Fruit fly (Drosophila melanogaster): ENCODE measurements around the gene loco.

The loco gene

DNA sequence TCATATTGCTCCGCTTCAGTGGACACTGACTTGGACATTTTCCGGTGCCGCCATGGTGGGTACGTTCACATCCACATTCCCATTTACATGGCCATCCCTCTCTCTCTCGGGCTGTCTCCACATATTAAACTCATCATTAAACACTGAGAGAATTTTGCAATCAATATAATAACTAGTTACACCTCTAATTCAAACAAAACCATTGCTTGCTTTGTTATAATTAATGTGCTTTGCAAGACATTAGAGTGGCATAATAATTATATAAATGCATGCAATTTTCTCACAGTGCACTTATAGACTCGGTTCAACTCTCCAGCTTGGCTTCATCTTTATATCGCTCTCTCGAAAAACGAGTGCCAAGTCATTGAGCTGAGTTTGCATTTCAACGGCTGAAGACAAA is 14.4 kb downstream of the loco start (continued):
- TF ChIP-seq NC2β (GFP tag; optimal IDR thresholded peaks at IDR 0.05) (peak; percentile 30), chn (GFP tag; optimal IDR thresholded peaks at IDR 0.05) (peak; percentile 45), D (optimal IDR thresholded peaks at IDR 0.05) (no peak), D (GFP tag; optimal IDR thresholded peaks at IDR 0.05) (peak; percentile 49), CG13424 (tag; optimal IDR thresholded peaks at IDR 0.05) (peak; percentile 58), CG4404 (GFP tag; IDR thresholded peaks at IDR 0.05) (0 out of 2 replicates have a peak, but pooled peaks have one; percentile 35), trem (tag; optimal IDR thresholded peaks at IDR 0.05) (peak; percentile 42), Blimp-1 (GFP tag; optimal IDR thresholded peaks at IDR 0.05) (peak; percentile 72), Fer3 (tag; optimal IDR thresholded peaks at IDR 0.05) (peak; percentile 50), CG15514 (GFP tag; optimal IDR thresholded peaks at IDR 0.05) (peak; percentile 43), Mad (GFP tag; optimal IDR thresholded peaks at IDR 0.05) (peak; percentile 28), gcm2 (GFP tag; optimal IDR thresholded peaks at IDR 0.05) (no peak), maf-S (GFP tag; optimal IDR thresholded peaks at IDR 0.05) (no peak), CG17385 (GFP tag; optimal IDR thresholded peaks at IDR 0.05) (peak; percentile 56), esg (GFP tag; conservative IDR thresholded peaks at IDR 0.05) (peak; percentile 68), CG12155 (GFP tag; optimal IDR thresholded peaks at IDR 0.05) (peak; percentile 43), CG9727 (GFP tag; optimal IDR thresholded peaks at IDR 0.05) (peak; percentile 42), Neu2 (GFP tag; optimal IDR thresholded peaks at IDR 0.05; ENCODE audit: borderline replicate concordance) (no peak), CG1647 (GFP tag; optimal IDR thresholded peaks at IDR 0.05) (peak; percentile 25), trh (GFP tag; optimal IDR thresholded peaks at IDR 0.05) (peak; percentile 8), peb (GFP tag; IDR thresholded peaks at IDR 0.05) (peak; percentile 25; the same call in 1 of the 2 replicates), CG9609 (GFP tag; optimal IDR thresholded peaks at IDR 0.05) (peak; percentile 7), Ada2b (GFP tag; IDR thresholded peaks at IDR 0.05) (peak; percentile 72), br (optimal IDR thresholded peaks at IDR 0.05) (no peak), H15 (GFP tag; IDR thresholded peaks at IDR 0.05) (peak; percentile 77; the same call in 2 of the 3 replicates), wor (GFP tag; IDR thresholded peaks at IDR 0.05) (peak; percentile 49; the same call in 1 of the 2 replicates), tgo (GFP tag; IDR thresholded peaks at IDR 0.05) (peak; percentile 62), CG7786 (GFP tag; optimal IDR thresholded peaks at IDR 0.05) (no peak), caup (GFP tag; optimal IDR thresholded peaks at IDR 0.05; ENCODE audit: severe bottlenecking) (peak; percentile 38), btn (GFP tag; optimal IDR thresholded peaks at IDR 0.05) (peak; percentile 39), Rfx (GFP tag; IDR thresholded peaks at IDR 0.05) (peak; percentile 63), Ssrp (tag; optimal IDR thresholded peaks at IDR 0.05) (peak; percentile 52), Drgx (GFP tag; IDR thresholded peaks at IDR 0.05) (peak; percentile 94), crc (GFP tag; optimal IDR thresholded peaks at IDR 0.05) (peak; percentile 34), CG17912 (GFP tag; optimal IDR thresholded peaks at IDR 0.05) (no peak), CG17186 (GFP tag; optimal IDR thresholded peaks at IDR 0.05) (peak; percentile 43), CG12769 (tag; optimal IDR thresholded peaks at IDR 0.05) (no peak), Chrac-16 (GFP tag; optimal IDR thresholded peaks at IDR 0.05) (peak; percentile 12), gce (GFP tag; IDR thresholded peaks at IDR 0.05) (peak; percentile 56; the same call in 2 of the 3 replicates), CG3163 (GFP tag; optimal IDR thresholded peaks at IDR 0.05) (no peak), fd102C (GFP tag; optimal IDR thresholded peaks at IDR 0.05) (no peak), Hr3 (GFP tag; optimal IDR thresholded peaks at IDR 0.05) (peak; percentile 56), Optix (GFP tag; IDR thresholded peaks at IDR 0.05) (peak; percentile 62; the same call in 1 of the 3 replicates), CG10209 (GFP tag; optimal IDR thresholded peaks at IDR 0.05) (peak; percentile 42), CG2889 (GFP tag; IDR thresholded peaks at IDR 0.05) (peak; percentile 52; the same call in 1 of the 3 replicates), CTCF (GFP tag; optimal IDR thresholded peaks at IDR 0.05) (peak; percentile 27), CG15696 (tag; optimal IDR thresholded peaks at IDR 0.05) (peak; percentile 4), CG9797 (GFP tag; optimal IDR thresholded peaks at IDR 0.05) (no peak), CG11456 (GFP tag; IDR thresholded peaks at IDR 0.05) (peak; percentile 69; the same call in 1 of the 3 replicates), CG2202 (tag; optimal IDR thresholded peaks at IDR 0.05) (no peak), CG10979 (tag; optimal IDR thresholded peaks at IDR 0.05) (peak; percentile 66), HLHmδ (GFP tag; optimal IDR thresholded peaks at IDR 0.05) (no peak)
